Worm (Caenorhabditis elegans): Measurements from ENCODE around the gene C01G10.1.
A peak's percentile ranks its signal among the peaks of the same experiment; 100 is the strongest.

The C01G10.1 gene

DNA sequence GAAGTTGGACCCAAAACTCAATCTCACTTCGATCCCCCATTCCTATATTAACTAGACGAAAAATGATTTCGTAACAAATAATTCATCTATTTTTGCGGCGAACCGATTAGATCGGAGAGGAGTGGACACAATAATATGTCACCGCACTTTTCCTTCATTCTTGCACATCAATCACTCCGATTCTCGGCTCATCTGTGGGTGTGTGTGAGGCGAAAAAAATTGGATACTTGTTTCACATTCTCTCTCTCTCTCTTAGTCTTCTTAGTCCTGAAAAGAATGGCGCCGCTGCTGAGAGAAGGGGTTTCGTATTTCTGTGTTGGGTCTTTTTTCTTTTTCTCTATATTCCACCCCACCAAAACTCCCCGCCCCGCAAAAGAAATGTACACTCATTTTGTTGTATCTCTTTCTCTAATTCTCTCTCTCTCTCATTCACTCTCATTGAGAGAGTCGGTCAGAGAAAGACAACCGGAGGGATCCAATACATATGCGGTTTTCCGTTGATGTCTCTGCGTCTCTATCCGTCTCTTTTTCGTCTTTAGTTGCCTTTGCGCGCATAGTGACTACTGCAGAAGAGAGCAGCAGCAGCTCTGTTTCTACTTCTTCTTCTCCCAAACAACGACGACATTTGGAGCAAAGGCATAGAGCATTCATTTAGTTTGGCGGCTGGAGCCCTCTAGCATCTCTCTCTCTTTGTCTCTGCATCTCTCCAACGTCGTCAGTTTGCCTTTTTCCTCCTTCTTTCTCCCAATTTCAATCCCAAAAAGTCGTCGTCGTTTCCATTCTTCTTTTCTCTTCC lies 28.3 kb upstream of the C01G10.1 start, which contains the start of gene unc-76 (continued):
- TF ChIP-seq hmg-1.1 (GFP tag; IDR thresholded peaks at IDR 0.05), result peak; percentile 74
- no peak for TF ChIP-seq zip-2 (tag; optimal IDR thresholded peaks at IDR 0.05)
- TF ChIP-seq T26A8.4 (GFP tag; IDR thresholded peaks at IDR 0.05), result peak; percentile 41; the same call in 1 of the 2 replicates
- no peak for TF ChIP-seq snpc-1.2 (GFP tag; IDR thresholded peaks at IDR 0.05)
- no peak for TF ChIP-seq dmd-9 (GFP tag; IDR thresholded peaks at IDR 0.05)
- peak; percentile 55 for TF ChIP-seq nhr-28 (tag; optimal IDR thresholded peaks at IDR 0.05)
- TF ChIP-seq php-3 (GFP tag; IDR thresholded peaks at IDR 0.05), result no peak
- no peak for TF ChIP-seq fos-1 (tag; optimal IDR thresholded peaks at IDR 0.05)
- TF ChIP-seq F44E2.7 (GFP tag; IDR thresholded peaks at IDR 0.05), result no peak
- TF ChIP-seq sdz-12 (GFP tag; optimal IDR thresholded peaks at IDR 0.05), result no peak
- peak; percentile 80 for TF ChIP-seq lin-39 (tag; optimal IDR thresholded peaks at IDR 0.05)
- peak; percentile 78 for TF ChIP-seq F37D6.2 (tag; optimal IDR thresholded peaks at IDR 0.05)
- TF ChIP-seq T20F7.1 (GFP tag; optimal IDR thresholded peaks at IDR 0.05), result no peak
- no peak for TF ChIP-seq nhr-77 (tag; optimal IDR thresholded peaks at IDR 0.05)
- no peak for TF ChIP-seq mdt-29 (GFP tag; IDR thresholded peaks at IDR 0.05)
- TF ChIP-seq mdl-1 (tag; optimal IDR thresholded peaks at IDR 0.05), result peak; percentile 2 to 31
- no peak for TF ChIP-seq mxl-2 (GFP tag; conservative IDR thresholded peaks at IDR 0.05)
- no peak for TF ChIP-seq ztf-11 (tag; optimal IDR thresholded peaks at IDR 0.05)
- TF ChIP-seq dmd-8 (GFP tag; IDR thresholded peaks at IDR 0.05), result no peak
- no peak for TF ChIP-seq gei-8 (GFP tag; optimal IDR thresholded peaks at IDR 0.05)
- no peak for TF ChIP-seq lin-15B (tag; optimal IDR thresholded peaks at IDR 0.05)
- no peak for TF ChIP-seq ztf-7 (tag; optimal IDR thresholded peaks at IDR 0.05)
- peak; percentile 42 to 76 for TF ChIP-seq lsy-2 (tag; optimal IDR thresholded peaks at IDR 0.05)
- TF ChIP-seq nhr-25 (tag; optimal IDR thresholded peaks at IDR 0.05; ENCODE audit: borderline replicate concordance, insufficient read depth), result no peak
- no peak for TF ChIP-seq madf-5 (GFP tag; IDR thresholded peaks at IDR 0.05)
- no peak for TF ChIP-seq pqm-1 (tag; optimal IDR thresholded peaks at IDR 0.05)
- TF ChIP-seq mes-2 (tag; optimal IDR thresholded peaks at IDR 0.05; ENCODE audit: poor library complexity, severe bottlenecking), result peak; percentile 48
- TF ChIP-seq nhr-10 (tag; optimal IDR thresholded peaks at IDR 0.05), result no peak
- TF ChIP-seq daf-8 (GFP tag; IDR thresholded peaks at IDR 0.05), result no peak
- TF ChIP-seq lin-13 (GFP tag; optimal IDR thresholded peaks at IDR 0.05), result peak; percentile 55
- TF ChIP-seq aha-1 (tag), result peak; percentile 95
- no peak for TF ChIP-seq skn-1 (tag; optimal IDR thresholded peaks at IDR 0.05)
- TF ChIP-seq hif-1 (tag; optimal IDR thresholded peaks at IDR 0.05), result peak in 1 of 2 experiments; percentile 47
- peak; percentile 56 for TF ChIP-seq ces-1 (GFP tag; optimal IDR thresholded peaks at IDR 0.05)
- peak in 1 of 2 experiments; percentile 23 for TF ChIP-seq daf-16 (GFP tag; optimal IDR thresholded peaks at IDR 0.05)
- TF ChIP-seq daf-16 (tag; optimal IDR thresholded peaks at IDR 0.05), result peak; percentile 8
- no peak for TF ChIP-seq vab-7 (GFP tag; IDR thresholded peaks at IDR 0.05)
- no peak for TF ChIP-seq F10B5.3 (tag; optimal IDR thresholded peaks at IDR 0.05)
- TF ChIP-seq ceh-32 (tag; optimal IDR thresholded peaks at IDR 0.05; ENCODE audit: poor library complexity), result no peak
- no peak for TF ChIP-seq lir-3 (tag; optimal IDR thresholded peaks at IDR 0.05)
- no peak for TF ChIP-seq ama-1 (optimal IDR thresholded peaks at IDR 0.05)
- no peak for TF ChIP-seq cey-2 (tag; optimal IDR thresholded peaks at IDR 0.05; ENCODE audit: borderline replicate concordance, insufficient read depth)
- no peak for TF ChIP-seq ZK337.2 (GFP tag; IDR thresholded peaks at IDR 0.05)
- TF ChIP-seq ctbp-1 (GFP tag; IDR thresholded peaks at IDR 0.05), result peak; percentile 72
- TF ChIP-seq nhr-6 (tag; optimal IDR thresholded peaks at IDR 0.05), result peak; percentile 87
- TF ChIP-seq unc-62 (GFP tag; optimal IDR thresholded peaks at IDR 0.05 in 1 of 2), result peak in 1 of 2 experiments; percentile 98
- no peak for TF ChIP-seq unc-62 (tag; optimal IDR thresholded peaks at IDR 0.05)
- no peak for TF ChIP-seq Y48G9A.11 (GFP tag; IDR thresholded peaks at IDR 0.05)
- TF ChIP-seq F26F4.8 (GFP tag; conservative IDR thresholded peaks at IDR 0.05), result no peak
- TF ChIP-seq F49E8.2 (tag; optimal IDR thresholded peaks at IDR 0.05; ENCODE audit: borderline replicate concordance), result no peak
